Worm (Caenorhabditis elegans): ENCODE measurements around the gene ifta-1.

- TF ChIP-seq snpc-4 (tag; optimal IDR thresholded peaks at IDR 0.05) (no peak), lim-7 (GFP tag; IDR thresholded peaks at IDR 0.05) (no peak), nhr-28 (tag; optimal IDR thresholded peaks at IDR 0.05) (no peak)
Measured at ce11 chrX:5514984-5515383, 37.6 kb downstream of the ifta-1 start, which contains the start of gene T23F2.4.

All from whole organism, L4 larva.